Fruit fly (Drosophila melanogaster): Measurements from ENCODE around the gene Mat89Ba.
A peak's percentile ranks its signal among the peaks of the same experiment; 100 is the strongest.

Mat89Ba gene

dm6 chr3R:16227074-16227473, 45.1 kb downstream of the Mat89Ba start:
- TF ChIP-seq CG1621 (tag; optimal IDR thresholded peaks at IDR 0.05) = no peak
- TF ChIP-seq CG6276 (GFP tag; optimal IDR thresholded peaks at IDR 0.05) = peak; percentile 3
- no peak for TF ChIP-seq CG8632 (GFP tag; optimal IDR thresholded peaks at IDR 0.05)
- TF ChIP-seq fd59A (GFP tag; optimal IDR thresholded peaks at IDR 0.05) = no peak
- TF ChIP-seq Blimp-1 (GFP tag; optimal IDR thresholded peaks at IDR 0.05) = peak; percentile 25
- peak; percentile 30 for TF ChIP-seq Lpt (GFP tag; optimal IDR thresholded peaks at IDR 0.05)
- peak; percentile 17 for TF ChIP-seq Ets96B (tag; optimal IDR thresholded peaks at IDR 0.05)
- TF ChIP-seq CG32006 (GFP tag; optimal IDR thresholded peaks at IDR 0.05) = no peak
- TF ChIP-seq ss (GFP tag; optimal IDR thresholded peaks at IDR 0.05) = peak; percentile 32 to 96
- no peak for TF ChIP-seq CG8319 (GFP tag; optimal IDR thresholded peaks at IDR 0.05)
- TF ChIP-seq Hr4 (GFP tag; optimal IDR thresholded peaks at IDR 0.05) = no peak
- no peak for TF ChIP-seq CG6163 (GFP tag; IDR thresholded peaks at IDR 0.05)
- TF ChIP-seq Eip93F (GFP tag; optimal IDR thresholded peaks at IDR 0.05) = peak; percentile 10
- TF ChIP-seq Sox15 (GFP tag; optimal IDR thresholded peaks at IDR 0.05) = no peak
- TF ChIP-seq Sox14 (GFP tag; optimal IDR thresholded peaks at IDR 0.05) = peak; percentile 79
- peak; percentile 6 for TF ChIP-seq CG16779 (tag; optimal IDR thresholded peaks at IDR 0.05)
- TF ChIP-seq CG31627 (GFP tag; optimal IDR thresholded peaks at IDR 0.05) = no peak
- peak; percentile 18 for TF ChIP-seq Eip75B (GFP tag; optimal IDR thresholded peaks at IDR 0.05)
- TF ChIP-seq svp (GFP tag) = peak; percentile 69
- no peak for TF ChIP-seq CG11294 (GFP tag; IDR thresholded peaks at IDR 0.05)
- TF ChIP-seq Eip78C (GFP tag) = peak; percentile 51
- no peak for TF ChIP-seq Ets21C (GFP tag; optimal IDR thresholded peaks at IDR 0.05)

- TF ChIP-seq Eip78C (GFP tag) (peak; percentile 7), CG34406 (GFP tag; optimal IDR thresholded peaks at IDR 0.05) (no peak), esn (GFP tag; optimal IDR thresholded peaks at IDR 0.05) (no peak), Lpt (GFP tag; optimal IDR thresholded peaks at IDR 0.05) (peak; percentile 33), CG7368 (GFP tag; optimal IDR thresholded peaks at IDR 0.05) (peak; percentile 3)
Measured at dm6 chr3R:16225760-16226159, 46.5 kb downstream of the Mat89Ba start.

- TF ChIP-seq CG16779 (tag; optimal IDR thresholded peaks at IDR 0.05) = no peak
Measured at dm6 chr3R:16225351-16225750, 46.9 kb downstream of the Mat89Ba start, which contains the start of gene tara. Gene tara (plus strand): TSS chr3R:16225651.

- TF ChIP-seq CG31627 (GFP tag; optimal IDR thresholded peaks at IDR 0.05) (peak; percentile 84), cyc (GFP tag; optimal IDR thresholded peaks at IDR 0.05) (peak; percentile 89), salr (GFP tag; optimal IDR thresholded peaks at IDR 0.05) (peak; percentile 93 to 95), CG34406 (GFP tag; optimal IDR thresholded peaks at IDR 0.05) (peak; percentile 93), fd59A (GFP tag; optimal IDR thresholded peaks at IDR 0.05) (peak; percentile 97), vri (GFP tag; optimal IDR thresholded peaks at IDR 0.05) (peak; percentile 87), OdsH (GFP tag; optimal IDR thresholded peaks at IDR 0.05) (peak; percentile 96), Hr39 (GFP tag; optimal IDR thresholded peaks at IDR 0.05) (peak; percentile 85), Gug (GFP tag; IDR thresholded peaks at IDR 0.05) (no peak), Eip75B (GFP tag; optimal IDR thresholded peaks at IDR 0.05) (peak; percentile 97), CG3919 (GFP tag; optimal IDR thresholded peaks at IDR 0.05) (peak; percentile 97), CG9139 (GFP tag; optimal IDR thresholded peaks at IDR 0.05) (peak; percentile 98), lz (GFP tag; optimal IDR thresholded peaks at IDR 0.05) (peak; percentile 90), CG10631 (GFP tag; optimal IDR thresholded peaks at IDR 0.05) (peak; percentile 97), CG16779 (tag; optimal IDR thresholded peaks at IDR 0.05) (peak; percentile 92), CG11294 (GFP tag; IDR thresholded peaks at IDR 0.05) (no peak), esn (GFP tag; optimal IDR thresholded peaks at IDR 0.05) (peak; percentile 92), CG6276 (GFP tag; optimal IDR thresholded peaks at IDR 0.05) (peak; percentile 97), Hr38 (GFP tag; optimal IDR thresholded peaks at IDR 0.05) (peak; percentile 24), Eip78C (GFP tag) (peak; percentile 99), Smox (GFP tag; optimal IDR thresholded peaks at IDR 0.05) (peak; percentile 82), CG11902 (GFP tag; optimal IDR thresholded peaks at IDR 0.05) (peak; percentile 83), CG32006 (GFP tag; optimal IDR thresholded peaks at IDR 0.05) (peak; percentile 96), dsx (GFP tag; optimal IDR thresholded peaks at IDR 0.05; ENCODE audit: poor library complexity, severe bottlenecking) (peak; percentile 98), CG6792 (GFP tag; optimal IDR thresholded peaks at IDR 0.05) (peak; percentile 95), eg (GFP tag; IDR thresholded peaks at IDR 0.05) (no peak), CG11762 (GFP tag; optimal IDR thresholded peaks at IDR 0.05; ENCODE audit: insufficient read depth) (peak; percentile 93), CG4318 (GFP tag; optimal IDR thresholded peaks at IDR 0.05) (peak; percentile 94), svp (GFP tag) (peak; percentile 93), Met (GFP tag; optimal IDR thresholded peaks at IDR 0.05) (peak; percentile 90)
Measured at dm6 chr3R:16224415-16225165, 47.6 kb downstream of the Mat89Ba start.
